Fruit fly (Drosophila melanogaster) whole organism, embryonic: ENCODE data around the gene Vps13D.

Experiments
- ATbp ChIP-seq: fragments of 200-800 bp; sonication (Bioruptor generic); optimal IDR thresholded peaks from 2 replicates; lab custom pipeline; 2017; ENCODE audit warnings: missing biosample characterization, mild to moderate bottlenecking, missing genetic modification characterization, missing genetic modification reagents
- Asciz ChIP-seq: fragments of 200-800 bp; sonication (Bioruptor generic); optimal IDR thresholded peaks from 2 replicates; lab custom pipeline; 2017; ENCODE audit warnings: missing biosample characterization, mild to moderate bottlenecking, missing genetic modification characterization, missing genetic modification reagents
- Atf3 ChIP-seq: fragments of 200-800 bp; sonication (Bioruptor generic); optimal IDR thresholded peaks from 3 replicates; lab custom pipeline; 2016; ENCODE audit warnings: missing biosample characterization, missing genetic modification characterization
- C15 ChIP-seq: fragments of 200-800 bp; sonication (Bioruptor generic); IDR thresholded peaks from 3 replicates; pipeline ENCODE4 v1.3.6; 2022; ENCODE audit warnings: missing biosample characterization, missing genetic modification characterization
- CG10209 ChIP-seq: fragments of 200-800 bp; sonication (Bioruptor generic); optimal IDR thresholded peaks from 3 replicates; lab custom pipeline; 2017; ENCODE audit warnings: missing biosample characterization, mild to moderate bottlenecking, missing genetic modification characterization, missing genetic modification reagents
- CG10267 ChIP-seq: fragments of 200-800 bp; sonication (Bioruptor generic); optimal IDR thresholded peaks from 2 replicates; lab custom pipeline; 2018; ENCODE audit warnings: missing biosample characterization, mild to moderate bottlenecking, missing genetic modification characterization, moderate library complexity
- CG11504 ChIP-seq: fragments of 200-800 bp; sonication (Bioruptor generic); optimal IDR thresholded peaks from 3 replicates; lab custom pipeline; 2019; ENCODE audit warnings: missing biosample characterization, mild to moderate bottlenecking, missing genetic modification characterization, moderate library complexity
- CG12104 ChIP-seq: fragments of 200-800 bp; sonication (Bioruptor generic); optimal IDR thresholded peaks from 3 replicates; lab custom pipeline; 2016; ENCODE audit warnings: missing biosample characterization, missing genetic modification characterization
- CG13624 ChIP-seq: fragments of 200-800 bp; sonication (Bioruptor generic); optimal IDR thresholded peaks from 2 replicates; lab custom pipeline; 2016; ENCODE audit warnings: missing biosample characterization, missing genetic modification characterization
- CG13775 ChIP-seq: fragments of 200-800 bp; sonication (Bioruptor generic); optimal IDR thresholded peaks from 3 replicates; lab custom pipeline; 2017; ENCODE audit warnings: missing biosample characterization, mild to moderate bottlenecking, missing genetic modification characterization
- CG14441 ChIP-seq: fragments of 200-800 bp; sonication (Bioruptor generic); IDR thresholded peaks from 2 replicates; pipeline ENCODE4 v1.3.6; 2022; ENCODE audit warnings: missing biosample characterization, missing genetic modification characterization
- CG15269 ChIP-seq: fragments of 200-800 bp; sonication (Bioruptor generic); optimal IDR thresholded peaks from 2 replicates; lab custom pipeline; 2018; ENCODE audit warnings: missing biosample characterization, mild to moderate bottlenecking, missing genetic modification characterization, moderate library complexity
- CG1529 ChIP-seq: fragments of 200-800 bp; sonication (Bioruptor generic); optimal IDR thresholded peaks from 3 replicates; lab custom pipeline; 2018; ENCODE audit warnings: missing biosample characterization, missing genetic modification characterization
- CG15479 ChIP-seq: fragments of 200-800 bp; sonication (Bioruptor generic); optimal IDR thresholded peaks from 3 replicates; lab custom pipeline; 2019; ENCODE audit warnings: missing biosample characterization, mild to moderate bottlenecking, missing genetic modification characterization, moderate library complexity
- CG15514 ChIP-seq: fragments of 200-800 bp; sonication (Bioruptor generic); optimal IDR thresholded peaks from 3 replicates; lab custom pipeline; 2017; ENCODE audit warnings: missing biosample characterization, missing genetic modification characterization, mild to moderate bottlenecking, moderate library complexity, missing genetic modification reagents
- CG17328 ChIP-seq: fragments of 200-800 bp; sonication (Bioruptor generic); IDR thresholded peaks from 2 replicates; pipeline ENCODE4 v1.3.6; 2022; ENCODE audit warnings: missing biosample characterization, missing genetic modification characterization
- CG17361 ChIP-seq: fragments of 200-800 bp; sonication (Bioruptor generic); IDR thresholded peaks from 3 replicates; pipeline ENCODE4 v1.3.6; 2022; ENCODE audit warnings: missing biosample characterization, missing genetic modification characterization
- CG32767 ChIP-seq: fragments of 200-800 bp; sonication (Bioruptor generic); IDR thresholded peaks from 2 replicates; pipeline ENCODE4 v1.3.6; 2022; ENCODE audit warnings: missing biosample characterization, missing genetic modification characterization
- CG3407 ChIP-seq: fragments of 200-800 bp; sonication (Bioruptor generic); optimal IDR thresholded peaks from 2 replicates; lab custom pipeline; 2018; ENCODE audit warnings: missing biosample characterization, mild to moderate bottlenecking, missing genetic modification characterization
- CG6175 ChIP-seq: fragments of 200-800 bp; sonication (Bioruptor generic); IDR thresholded peaks from 3 replicates; pipeline ENCODE4 v1.3.6; 2022; ENCODE audit warnings: missing biosample characterization, missing genetic modification characterization
- CG6683 ChIP-seq: fragments of 200-800 bp; sonication (Bioruptor generic); optimal IDR thresholded peaks from 2 replicates; lab custom pipeline; 2017; ENCODE audit warnings: missing biosample characterization, mild to moderate bottlenecking, missing genetic modification characterization, missing genetic modification reagents
- CG6689 ChIP-seq: fragments of 200-800 bp; sonication (Bioruptor generic); IDR thresholded peaks from 2 replicates; pipeline ENCODE4 v1.3.6; 2022; ENCODE audit warnings: missing biosample characterization, missing genetic modification characterization
- CG7372 ChIP-seq: fragments of 200-800 bp; sonication (Bioruptor generic); IDR thresholded peaks from 2 replicates; pipeline ENCODE4 v1.3.6; 2022; ENCODE audit warnings: missing biosample characterization, missing genetic modification characterization
- CG7556 ChIP-seq: fragments of 200-800 bp; sonication (Bioruptor generic); optimal IDR thresholded peaks from 2 replicates; lab custom pipeline; 2017; ENCODE audit warnings: missing biosample characterization, mild to moderate bottlenecking, missing genetic modification characterization
- Camta ChIP-seq: fragments of 200-800 bp; sonication (Bioruptor generic); optimal IDR thresholded peaks from 2 replicates; lab custom pipeline; 2016; ENCODE audit warnings: missing biosample characterization, missing genetic modification characterization
- Deaf1 ChIP-seq: fragments of 200-800 bp; optimal IDR thresholded peaks from 3 replicates; lab custom pipeline; 2019; ENCODE audit warnings: missing biosample characterization, mild to moderate bottlenecking, missing genetic modification characterization, moderate library complexity
- Dip3 ChIP-seq: fragments of 200-800 bp; sonication (Bioruptor generic); optimal IDR thresholded peaks from 3 replicates; lab custom pipeline; 2016; ENCODE audit warnings: missing biosample characterization, missing genetic modification characterization
- Eip74EF ChIP-seq, 2 experiments: fragments of 200-800 bp in 1 of 2; fragments of >200 bp in 1 of 2; sonication (Bioruptor generic) in 1 of 2; optimal IDR thresholded peaks; 2 replicates each; lab custom pipeline; 2017 to 2019; ENCODE audit warnings: missing biosample characterization in 2 of 2, missing genetic modification characterization in 2 of 2, mild to moderate bottlenecking in 1 of 2, moderate library complexity in 1 of 2
- Gsc ChIP-seq: fragments of 200-800 bp; sonication (Bioruptor generic); IDR thresholded peaks from 2 replicates; pipeline ENCODE4 v1.3.6; 2022; ENCODE audit warnings: missing biosample characterization, missing genetic modification characterization
- Hsf ChIP-seq: fragments of 200-800 bp; sonication (Bioruptor generic); optimal IDR thresholded peaks from 3 replicates; lab custom pipeline; 2016; ENCODE audit warnings: missing biosample characterization, missing genetic modification characterization
- NfI ChIP-seq: fragments of 200-800 bp; sonication (Bioruptor generic); optimal IDR thresholded peaks from 3 replicates; lab custom pipeline; 2018; ENCODE audit warnings: missing biosample characterization, mild to moderate bottlenecking, missing genetic modification characterization, moderate library complexity
- Rfx ChIP-seq: fragments of 200-800 bp; sonication (Bioruptor generic); IDR thresholded peaks from 2 replicates; pipeline ENCODE4 v1.3.6; 2022; ENCODE audit warnings: missing biosample characterization, missing genetic modification characterization
- bsh ChIP-seq, 2 experiments: fragments of 200-800 bp; sonication (Bioruptor generic); optimal IDR thresholded peaks; 2 replicates each; lab custom pipeline; 2017 to 2018; ENCODE audit warnings: mild to moderate bottlenecking in 2 of 2, missing biosample characterization in 2 of 2, missing genetic modification characterization in 2 of 2, moderate library complexity in 1 of 2
- chif ChIP-seq, 2 experiments: fragments of 200-800 bp; sonication (Bioruptor generic); optimal IDR thresholded peaks; 3 replicates each; lab custom pipeline; 2016; ENCODE audit warnings: missing biosample characterization in 2 of 2, missing genetic modification characterization in 2 of 2
- dpn ChIP-seq, 2 experiments: fragments of 200-800 bp; sonication (Bioruptor generic); optimal IDR thresholded peaks; 3 replicates each; lab custom pipeline; 2016; ENCODE audit warnings: missing biosample characterization in 2 of 2, missing genetic modification characterization in 2 of 2
- esg ChIP-seq: fragments of 200-800 bp; sonication (Bioruptor generic); conservative IDR thresholded peaks from 2 replicates; pipeline ENCODE4 v1.3.6; 2022; ENCODE audit warnings: missing biosample characterization, missing genetic modification characterization
- hb ChIP-seq: fragments of 200-800 bp; sonication (Bioruptor generic); IDR thresholded peaks from 3 replicates; pipeline ENCODE4 v1.3.6; 2022; ENCODE audit warnings: missing biosample characterization, missing genetic modification characterization; ENCODE audit not compliant: partially characterized antibody
- kni ChIP-seq: fragments of 200-800 bp; sonication (Bioruptor generic); optimal IDR thresholded peaks from 3 replicates; lab custom pipeline; 2017; ENCODE audit warnings: mild to moderate bottlenecking, missing biosample characterization, missing genetic modification reagents, missing genetic modification characterization
- knrl ChIP-seq: fragments of 200-800 bp; sonication (Bioruptor generic); IDR thresholded peaks from 3 replicates; pipeline ENCODE4 v1.3.6; 2022; ENCODE audit warnings: missing biosample characterization, missing genetic modification characterization; ENCODE audit not compliant: partially characterized antibody
- lab ChIP-seq: fragments of 200-800 bp; sonication (Bioruptor generic); optimal IDR thresholded peaks from 3 replicates; lab custom pipeline; 2017; ENCODE audit warnings: missing biosample characterization, missing genetic modification characterization, mild to moderate bottlenecking, moderate library complexity, missing genetic modification reagents
- nmo ChIP-seq: fragments of 200-800 bp; sonication (Bioruptor generic); optimal IDR thresholded peaks from 2 replicates; lab custom pipeline; 2018; ENCODE audit warnings: missing biosample characterization, mild to moderate bottlenecking, missing genetic modification characterization, moderate library complexity
- pzg ChIP-seq: fragments of 200-800 bp; sonication (Bioruptor generic); optimal IDR thresholded peaks from 3 replicates; lab custom pipeline; 2018; ENCODE audit warnings: missing biosample characterization, mild to moderate bottlenecking, missing genetic modification characterization, moderate library complexity
- salm ChIP-seq: fragments of 200-800 bp; sonication (Bioruptor generic); optimal IDR thresholded peaks from 2 replicates; lab custom pipeline; 2018; ENCODE audit warnings: missing biosample characterization, mild to moderate bottlenecking, missing genetic modification characterization
- sd ChIP-seq: fragments of 200-800 bp; sonication (Bioruptor generic); optimal IDR thresholded peaks from 3 replicates; lab custom pipeline; 2018; ENCODE audit warnings: missing biosample characterization, mild to moderate bottlenecking, missing genetic modification characterization, moderate library complexity
- sens ChIP-seq: fragments of 200-800 bp; sonication (Bioruptor generic); peaks from one replicate; lab custom pipeline; 2016; ENCODE audit warnings: missing biosample characterization, missing genetic modification characterization
- sqz ChIP-seq: fragments of 200-800 bp; sonication (Bioruptor generic); optimal IDR thresholded peaks from 3 replicates; lab custom pipeline; 2018; ENCODE audit warnings: missing biosample characterization, mild to moderate bottlenecking, missing genetic modification characterization
- tll ChIP-seq, 2 experiments: fragments of 200-800 bp in 1 of 2; fragments of >200 bp in 1 of 2; sonication (Bioruptor generic) in 1 of 2; optimal IDR thresholded peaks; 2 replicates each; lab custom pipeline; 2017 to 2019; ENCODE audit warnings: missing biosample characterization in 2 of 2, missing genetic modification characterization in 2 of 2, mild to moderate bottlenecking in 1 of 2, moderate library complexity in 1 of 2
- vvl ChIP-seq: fragments of 200-800 bp; sonication (Bioruptor generic); IDR thresholded peaks from 2 replicates; pipeline ENCODE4 v1.3.6; 2022; ENCODE audit warnings: missing biosample characterization, missing genetic modification characterization

Vps13D gene

DNA sequence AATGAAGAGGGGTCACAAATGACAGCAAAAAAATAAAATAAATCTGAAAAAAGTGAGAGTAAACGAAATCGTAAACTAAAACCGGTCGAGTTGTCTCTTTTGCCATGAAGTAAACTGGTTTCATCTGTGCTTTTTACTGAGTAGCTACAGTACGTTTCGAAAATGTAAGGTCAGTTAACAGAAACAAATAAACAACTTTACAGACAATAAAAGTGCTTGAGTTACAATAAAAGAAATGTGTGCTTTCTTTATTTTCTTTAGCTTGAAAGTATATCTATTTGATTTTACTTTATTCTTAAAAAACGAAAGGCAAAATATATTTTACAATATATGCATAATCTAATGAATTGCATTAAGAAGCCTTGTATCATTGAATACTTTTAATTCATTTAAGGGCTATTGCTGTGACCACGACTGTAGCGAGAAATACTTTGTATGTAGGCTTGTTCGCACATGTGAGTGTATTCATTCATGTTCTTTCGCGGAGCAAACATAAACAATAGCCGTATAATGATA is 38.1 kb downstream of the Vps13D start (continued):
- TF ChIP-seq vvl (peak; percentile 55), lab (peak; percentile 66), chif (GFP tag; optimal IDR thresholded peaks at IDR 0.05; lab: Kevin White, UChicago) (peak in 1 of 2 experiments; percentile 6), CG7556 (GFP tag; lab: Kevin White, UChicago) (peak; percentile 79), CG6175 (GFP tag; lab: Robert Waterston, UW) (no peak), Deaf1 (no peak), ATbp (GFP tag; lab: Kevin White, UChicago) (peak; percentile 48), Rfx (GFP tag; lab: Robert Waterston, UW) (peak; percentile 71), CG6689 (GFP tag; lab: Robert Waterston, UW) (peak; percentile 60), salm (tag; lab: Kevin White, UChicago) (peak; percentile 47), hb (GFP tag; lab: Robert Waterston, UW) (no peak), Gsc (no peak), CG13624 (peak; percentile 60), CG13775 (GFP tag; lab: Kevin White, UChicago) (peak; percentile 39), CG7372 (GFP tag; lab: Robert Waterston, UW) (0 out of 2 replicates have a peak, but pooled peaks have one; percentile 40), Asciz (GFP tag; lab: Kevin White, UChicago) (peak; percentile 48), NfI (GFP tag; lab: Kevin White, UChicago) (peak; percentile 30), esg (GFP tag; lab: Robert Waterston, UW) (0 out of 2 replicates have a peak, but pooled peaks have one; percentile 18), CG15514 (GFP tag; lab: Kevin White, UChicago) (peak; percentile 6), nmo (GFP tag; lab: Kevin White, UChicago) (peak; percentile 7), Atf3 (GFP tag; lab: Kevin White, UChicago) (no peak), bsh (GFP tag; optimal IDR thresholded peaks at IDR 0.05; lab: Kevin White, UChicago) (peak; percentile 58 to 69), kni (no peak), Eip74EF (GFP tag; optimal IDR thresholded peaks at IDR 0.05; lab: Kevin White, UChicago) (peak in 1 of 2 experiments; percentile 61), sqz (GFP tag; lab: Kevin White, UChicago) (peak; percentile 82), CG32767 (0 out of 2 replicates have a peak, but pooled peaks have one; percentile 33), CG14441 (GFP tag; lab: Robert Waterston, UW) (0 out of 2 replicates have a peak, but pooled peaks have one; percentile 32), CG15269 (peak; percentile 86), CG6683 (GFP tag; lab: Kevin White, UChicago) (no peak), Hsf (GFP tag; lab: Kevin White, UChicago) (peak; percentile 21), CG17361 (peak; percentile 76), CG15479 (GFP tag; lab: Kevin White, UChicago) (no peak), Camta (peak; percentile 48), CG11504 (peak; percentile 79), CG1529 (GFP tag; lab: Kevin White, UChicago) (peak; percentile 15), CG10209 (GFP tag; lab: Kevin White, UChicago) (peak; percentile 40), tll (GFP tag; optimal IDR thresholded peaks at IDR 0.05; lab: Kevin White, UChicago) (no peak), CG10267 (tag; lab: Kevin White, UChicago) (peak; percentile 65), CG12104 (GFP tag; lab: Kevin White, UChicago) (peak; percentile 17), pzg (no peak), C15 (no peak), CG3407 (GFP tag; lab: Kevin White, UChicago) (peak; percentile 31), sd (tag; lab: Kevin White, UChicago) (peak; percentile 56), dpn (GFP tag; optimal IDR thresholded peaks at IDR 0.05; lab: Kevin White, UChicago) (peak; percentile 49 to 55), Dip3 (peak; percentile 36), sens (GFP tag; lab: Kevin White, UChicago) (peak; percentile 81), knrl (GFP tag; lab: Robert Waterston, UW) (no peak), CG17328 (GFP tag; lab: Robert Waterston, UW) (peak; percentile 24; the same call in 1 of the 2 replicates)
